Worm (Caenorhabditis elegans): ENCODE measurements around the gene F46E10.18.

Gene F46E10.18

DNA sequence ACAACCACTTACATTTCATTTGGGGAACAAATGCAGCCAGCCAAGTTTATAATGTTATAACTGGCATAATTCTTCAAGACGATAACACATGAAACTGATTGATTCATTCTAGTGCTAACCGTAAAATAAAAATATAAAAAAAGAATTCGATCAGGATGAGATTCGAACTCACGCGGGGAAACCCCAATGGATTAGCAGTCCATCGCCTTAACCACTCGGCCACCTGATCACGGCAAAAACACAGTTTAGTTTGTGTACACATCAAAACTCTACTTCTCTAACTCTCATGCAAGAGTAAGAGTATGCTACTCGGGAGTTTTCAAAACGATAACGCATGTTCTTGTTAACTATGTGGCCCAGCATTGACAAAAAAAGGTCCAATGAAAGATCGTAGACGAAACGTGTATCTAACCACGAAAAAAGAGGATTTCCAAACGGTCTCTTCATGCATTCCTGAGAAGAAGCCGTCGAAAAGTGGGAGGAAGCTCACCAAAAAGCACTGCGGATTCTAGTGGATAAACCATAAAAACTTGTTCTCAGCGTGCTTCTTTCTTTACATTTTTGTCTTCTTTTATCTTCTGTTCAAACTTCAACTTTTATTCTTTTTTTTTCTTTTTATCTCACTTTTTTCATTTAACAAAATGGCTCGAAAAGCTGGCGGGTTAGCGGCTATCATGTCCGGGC, 31.0 kb downstream of the F46E10.18 start, which contains the start of gene twk-10 (continued):
- TF ChIP-seq snpc-3.4 (tag; optimal IDR thresholded peaks at IDR 0.05) (peak; percentile 32), madf-8 (GFP tag; conservative IDR thresholded peaks at IDR 0.05) (no peak; the same call in 1 of the 2 replicates), cebp-1 (GFP tag; IDR thresholded peaks at IDR 0.05) (no peak), cebp-1 (tag; optimal IDR thresholded peaks at IDR 0.05) (no peak), ztf-18 (tag; optimal IDR thresholded peaks at IDR 0.05) (peak; percentile 56), nhr-80 (tag; optimal IDR thresholded peaks at IDR 0.05) (peak; percentile 24), B0019.2 (GFP tag; conservative IDR thresholded peaks at IDR 0.05) (no peak), tbp1 (GFP tag; optimal IDR thresholded peaks at IDR 0.05) (peak; percentile 94), sea-2 (GFP tag; IDR thresholded peaks at IDR 0.05) (no peak), bed-1 (GFP tag; IDR thresholded peaks at IDR 0.05) (no peak), rpc-1 (optimal IDR thresholded peaks at IDR 0.05) (peak; percentile 86), rpc-1 (tag; optimal IDR thresholded peaks at IDR 0.05) (peak; percentile 93), K12H6.12 (tag; optimal IDR thresholded peaks at IDR 0.05) (no peak), nhr-27 (tag; optimal IDR thresholded peaks at IDR 0.05) (no peak), pha-4 (tag; optimal IDR thresholded peaks at IDR 0.05) (no peak), F49E8.2 (tag; optimal IDR thresholded peaks at IDR 0.05; ENCODE audit: insufficient read depth) (no peak), ceh-58 (GFP tag; IDR thresholded peaks at IDR 0.05) (0 out of 2 replicates have a peak, but pooled peaks have one; percentile 72), egrh-3 (GFP tag; IDR thresholded peaks at IDR 0.05) (no peak), dpff-1 (tag; optimal IDR thresholded peaks at IDR 0.05) (no peak), hmg-20 (GFP tag; IDR thresholded peaks at IDR 0.05) (no peak), rcor-1 (GFP tag; IDR thresholded peaks at IDR 0.05) (peak; percentile 52; the same call in 1 of the 2 replicates), ccch-3 (GFP tag; optimal IDR thresholded peaks at IDR 0.05) (no peak), hsf-1 (GFP tag; IDR thresholded peaks at IDR 0.05) (no peak), lin-40 (tag; optimal IDR thresholded peaks at IDR 0.05) (no peak), Y53G8AR.9 (GFP tag; conservative IDR thresholded peaks at IDR 0.05) (no peak), unc-130 (GFP tag; optimal IDR thresholded peaks at IDR 0.05) (no peak), sptf-2 (GFP tag; optimal IDR thresholded peaks at IDR 0.05) (no peak), Y79H2A.3 (GFP tag; conservative IDR thresholded peaks at IDR 0.05) (no peak), ceh-100 (GFP tag; IDR thresholded peaks at IDR 0.05) (no peak), pbrm-1 (GFP tag; IDR thresholded peaks at IDR 0.05) (peak; percentile 52; the same call in 1 of the 2 replicates), Y67H2A.10 (GFP tag; conservative IDR thresholded peaks at IDR 0.05) (no peak; the same call in 1 of the 2 replicates), hlh-12 (tag; optimal IDR thresholded peaks at IDR 0.05) (no peak), snpc-1.3 (tag; optimal IDR thresholded peaks at IDR 0.05; ENCODE audit: insufficient read depth) (peak; percentile 57), nfya-1 (tag; optimal IDR thresholded peaks at IDR 0.05; ENCODE audit: borderline replicate concordance, insufficient read depth) (no peak), madf-3 (GFP tag; IDR thresholded peaks at IDR 0.05) (0 out of 2 replicates have a peak, but pooled peaks have one; percentile 55), ama-1 (optimal IDR thresholded peaks at IDR 0.05) (no peak), ama-1 (GFP tag; optimal IDR thresholded peaks at IDR 0.05) (peak in 1 of 2 experiments; percentile 88), bed-2 (GFP tag; IDR thresholded peaks at IDR 0.05) (no peak), F57C9.4 (tag; optimal IDR thresholded peaks at IDR 0.05) (no peak), lir-1 (GFP tag; conservative IDR thresholded peaks at IDR 0.05) (no peak), die-1 (tag; optimal IDR thresholded peaks at IDR 0.05) (peak; percentile 78), F52B5.7 (tag; optimal IDR thresholded peaks at IDR 0.05) (no peak), egl-44 (GFP tag; IDR thresholded peaks at IDR 0.05) (no peak), lin-35 (GFP tag; optimal IDR thresholded peaks at IDR 0.05) (no peak), lin-26 (GFP tag; IDR thresholded peaks at IDR 0.05) (peak; percentile 86), F22D6.2 (tag; optimal IDR thresholded peaks at IDR 0.05) (no peak), F23B12.7 (tag; optimal IDR thresholded peaks at IDR 0.05; ENCODE audit: insufficient read depth) (peak; percentile 87), ztf-26 (tag; optimal IDR thresholded peaks at IDR 0.05) (no peak)

All from whole organism, young adult.